Worm (Caenorhabditis elegans) whole organism, L2 larva: ENCODE results near the gene far-4.

Experiments used
- nhr-11 ChIP-seq: fragments of 150-350 bp; optimal IDR thresholded peaks from 2 replicates; lab custom pipeline; 2014; ENCODE audit warnings: missing biosample characterization, missing genetic modification characterization

The far-4 gene

ce11 chrV:12949607-12950006, 49.9 kb downstream of the far-4 start, which contains the start of gene T16G1.13:
Gene T16G1.13, plus strand, starts transcription at chrV:12949907.
- no peak for TF ChIP-seq nhr-11 (tag; lab: Kevin White, UChicago)
- TF ChIP-seq, all 48 proteins: peak for 0
